Fruit fly (Drosophila melanogaster): ENCODE measurements around the gene Pcd.

dm6 chr3R:29718363-29718762 is 4.6 kb upstream of the Pcd start, which contains the start of gene CG15506:
- TF ChIP-seq rn (GFP tag; IDR thresholded peaks at IDR 0.05): no peak
- TF ChIP-seq Pif1A (GFP tag; optimal IDR thresholded peaks at IDR 0.05): no peak
- TF ChIP-seq CG4496 (GFP tag; IDR thresholded peaks at IDR 0.05): no peak
- no peak for TF ChIP-seq CG17806 (tag; optimal IDR thresholded peaks at IDR 0.05)
- no peak for TF ChIP-seq gl (tag; optimal IDR thresholded peaks at IDR 0.05)
- TF ChIP-seq CG9948 (tag; optimal IDR thresholded peaks at IDR 0.05): no peak
- TF ChIP-seq CG13204 (GFP tag; optimal IDR thresholded peaks at IDR 0.05): no peak
- no peak for TF ChIP-seq CG15710 (tag; optimal IDR thresholded peaks at IDR 0.05)
- no peak for TF ChIP-seq Snoo (tag; optimal IDR thresholded peaks at IDR 0.05)
- TF ChIP-seq CG14655 (GFP tag; optimal IDR thresholded peaks at IDR 0.05): no peak
- TF ChIP-seq Pif1B (GFP tag; optimal IDR thresholded peaks at IDR 0.05): no peak
